Worm (Caenorhabditis elegans) whole organism, L1 larva: ENCODE measurements around the gene sax-7.
A peak's percentile ranks its signal among the peaks of the same experiment; 100 is the strongest.

Source experiments
- C16A3.4 ChIP-seq: fragments of 150-350 bp; optimal IDR thresholded peaks from 2 replicates; lab custom pipeline; 2014; ENCODE audit warnings: missing biosample characterization, missing genetic modification characterization
- C34B4.2 ChIP-seq: sonication (generic microtip); optimal IDR thresholded peaks from 2 replicates; lab custom pipeline; 2017; ENCODE audit warnings: mild to moderate bottlenecking, missing genetic modification characterization, missing compliant biosample characterization
- Y116A8C.19 ChIP-seq: sonication (generic microtip); optimal IDR thresholded peaks from 2 replicates; lab custom pipeline; 2016; ENCODE audit warnings: missing compliant biosample characterization, missing genetic modification characterization, borderline replicate concordance
- alr-1 ChIP-seq: fragments of 200-800 bp; sonication (Bioruptor generic); optimal IDR thresholded peaks from 2 replicates; lab custom pipeline; 2018; ENCODE audit warnings: borderline replicate concordance, mild to moderate bottlenecking, missing genetic modification characterization, missing compliant biosample characterization
- aly-2 ChIP-seq: fragments of 150-350 bp; optimal IDR thresholded peaks from 2 replicates; lab custom pipeline; 2014; ENCODE audit warnings: missing biosample characterization, missing genetic modification characterization
- blmp-1 ChIP-seq: fragments of 150-350 bp; optimal IDR thresholded peaks from 2 replicates; lab custom pipeline; 2014; ENCODE audit warnings: missing biosample characterization, missing genetic modification characterization
- ceh-8 ChIP-seq: fragments of 200-800 bp; sonication (Bioruptor generic); optimal IDR thresholded peaks from 2 replicates; lab custom pipeline; 2018; ENCODE audit warnings: mild to moderate bottlenecking, missing genetic modification characterization, moderate library complexity, missing compliant biosample characterization
- ceh-82 ChIP-seq, 3 experiments: fragments of 150-350 bp in 1 of 3; sonication (generic microtip) in 2 of 3; optimal IDR thresholded peaks; 2 replicates each; lab custom pipeline; 2014 to 2017; ENCODE audit warnings: missing biosample characterization in 3 of 3, missing genetic modification characterization in 3 of 3
- ceh-88 ChIP-seq: fragments of 200-800 bp; sonication (Bioruptor generic); IDR thresholded peaks from 2 replicates; pipeline ENCODE4 v1.3.6; 2022; ENCODE audit warnings: missing genetic modification characterization, missing compliant biosample characterization
- ces-1 ChIP-seq: fragments of 150-350 bp; optimal IDR thresholded peaks from 2 replicates; lab custom pipeline; 2014; ENCODE audit warnings: missing biosample characterization, missing genetic modification reagents, missing genetic modification characterization
- efl-1 ChIP-seq, 4 experiments: fragments of 150-350 bp; optimal IDR thresholded peaks in 3 of 4; peaks in 1 of 4; 1 replicate in 1 of 4; 2 replicates in 3 of 4; lab custom pipeline; 2014; ENCODE audit warnings: missing biosample characterization in 2 of 4, missing genetic modification characterization in 2 of 4, missing genetic modification reagents in 2 of 4
- egl-27 ChIP-seq, 2 experiments: fragments of 150-350 bp in 1 of 2; sonication (generic microtip); optimal IDR thresholded peaks; 3 replicates each; lab custom pipeline; 2017 to 2018; ENCODE audit warnings: missing biosample characterization in 2 of 2, missing genetic modification characterization in 2 of 2, missing genetic modification reagents in 2 of 2
- elt-2 ChIP-seq: sonication (generic microtip); optimal IDR thresholded peaks from 2 replicates; lab custom pipeline; 2016; ENCODE audit warnings: missing genetic modification characterization, mild to moderate bottlenecking, inconsistent platforms, missing compliant biosample characterization, missing genetic modification reagents
- elt-3 ChIP-seq, 6 experiments: fragments of 150-350 bp in 1 of 6; sonication (generic microtip); optimal IDR thresholded peaks; 2 replicates each; lab custom pipeline; 2017 to 2018; ENCODE audit warnings: missing biosample characterization in 6 of 6, missing genetic modification characterization in 6 of 6, inconsistent platforms in 1 of 6
- fkh-4 ChIP-seq: sonication (generic microtip); optimal IDR thresholded peaks from 2 replicates; lab custom pipeline; 2016; ENCODE audit warnings: missing compliant biosample characterization, missing genetic modification characterization, borderline replicate concordance
- fkh-8 ChIP-seq: sonication (generic microtip); optimal IDR thresholded peaks from 2 replicates; lab custom pipeline; 2016; ENCODE audit warnings: mild to moderate bottlenecking, missing genetic modification characterization, missing compliant biosample characterization
- hlh-4 ChIP-seq: sonication (generic microtip); optimal IDR thresholded peaks from 2 replicates; lab custom pipeline; 2016; ENCODE audit warnings: mild to moderate bottlenecking, missing genetic modification characterization, missing compliant biosample characterization
- irx-1 ChIP-seq: sonication (generic microtip); optimal IDR thresholded peaks from 2 replicates; lab custom pipeline; 2016; ENCODE audit warnings: missing genetic modification characterization, missing compliant biosample characterization
- isw-1 ChIP-seq: fragments of 200-800 bp; sonication (Bioruptor generic); IDR thresholded peaks from 2 replicates; pipeline ENCODE4 v1.3.6; 2022; ENCODE audit warnings: missing genetic modification characterization, missing compliant biosample characterization
- lin-13 ChIP-seq: fragments of 150-350 bp; optimal IDR thresholded peaks from 2 replicates; lab custom pipeline; 2014; ENCODE audit warnings: missing biosample characterization, missing genetic modification reagents, missing genetic modification characterization
- lin-14 ChIP-seq: fragments of 200-800 bp; sonication (Bioruptor generic); optimal IDR thresholded peaks from 2 replicates; lab custom pipeline; 2018; ENCODE audit warnings: mild to moderate bottlenecking, missing genetic modification characterization, moderate library complexity, missing compliant biosample characterization
- lin-35 ChIP-seq, 2 experiments: fragments of 150-350 bp; optimal IDR thresholded peaks; 2 replicates each; lab custom pipeline; 2014; ENCODE audit warnings: missing biosample characterization in 2 of 2, missing genetic modification characterization in 2 of 2, missing genetic modification reagents in 2 of 2
- lsy-2 ChIP-seq, 2 experiments: fragments of 150-350 bp; optimal IDR thresholded peaks; 2 replicates each; lab custom pipeline; 2014; ENCODE audit warnings: missing biosample characterization in 2 of 2, missing genetic modification characterization in 2 of 2
- mdl-1 ChIP-seq, 2 experiments: fragments of 150-350 bp; optimal IDR thresholded peaks; 2 replicates each; lab custom pipeline; 2014 to 2017; ENCODE audit warnings: missing biosample characterization in 2 of 2, missing genetic modification characterization in 2 of 2, inconsistent platforms in 1 of 2
- mef-2 ChIP-seq: fragments of 150-350 bp; optimal IDR thresholded peaks from 2 replicates; lab custom pipeline; 2014; ENCODE audit warnings: missing biosample characterization, missing genetic modification characterization
- mep-1 ChIP-seq: fragments of 150-350 bp; optimal IDR thresholded peaks from 2 replicates; lab custom pipeline; 2014; ENCODE audit warnings: missing biosample characterization, missing genetic modification characterization
- nhr-12 ChIP-seq: sonication (generic microtip); optimal IDR thresholded peaks from 2 replicates; lab custom pipeline; 2017; ENCODE audit warnings: missing biosample characterization, missing genetic modification characterization
- nhr-19 ChIP-seq: fragments of 200-800 bp; sonication (Bioruptor generic); conservative IDR thresholded peaks from 2 replicates; pipeline ENCODE4 v1.3.6; 2022; ENCODE audit warnings: missing genetic modification characterization, missing compliant biosample characterization
- nhr-20 ChIP-seq: sonication (generic microtip); optimal IDR thresholded peaks from 2 replicates; lab custom pipeline; 2016; ENCODE audit warnings: mild to moderate bottlenecking, missing genetic modification characterization, missing compliant biosample characterization
- nhr-28 ChIP-seq: fragments of 150-350 bp; optimal IDR thresholded peaks from 2 replicates; lab custom pipeline; 2014; ENCODE audit warnings: missing biosample characterization, missing genetic modification characterization
- nhr-47 ChIP-seq: sonication (generic microtip); optimal IDR thresholded peaks from 2 replicates; lab custom pipeline; 2016; ENCODE audit warnings: mild to moderate bottlenecking, missing genetic modification characterization, moderate library complexity, missing compliant biosample characterization
- nhr-71 ChIP-seq: sonication (generic microtip); optimal IDR thresholded peaks from 2 replicates; lab custom pipeline; 2016; ENCODE audit warnings: mild to moderate bottlenecking, missing genetic modification characterization, moderate library complexity, missing compliant biosample characterization
- nhr-84 ChIP-seq: sonication (generic microtip); optimal IDR thresholded peaks from 2 replicates; lab custom pipeline; 2017; ENCODE audit warnings: missing biosample characterization, missing genetic modification characterization
- nhr-85 ChIP-seq: sonication (generic microtip); peaks from one replicate; lab custom pipeline; 2016; ENCODE audit warnings: missing genetic modification characterization, inconsistent platforms, missing compliant biosample characterization
- nhr-90 ChIP-seq: sonication (generic microtip); optimal IDR thresholded peaks from 2 replicates; lab custom pipeline; 2016; ENCODE audit warnings: mild to moderate bottlenecking, missing genetic modification characterization, missing compliant biosample characterization; ENCODE audit not compliant: poor library complexity
- pax-3 ChIP-seq: fragments of 200-800 bp; sonication (Bioruptor generic); optimal IDR thresholded peaks from 2 replicates; lab custom pipeline; 2018; ENCODE audit warnings: mild to moderate bottlenecking, missing genetic modification characterization, moderate library complexity, missing compliant biosample characterization
- rnt-1 ChIP-seq: sonication (generic microtip); optimal IDR thresholded peaks from 2 replicates; lab custom pipeline; 2016; ENCODE audit warnings: mild to moderate bottlenecking, missing genetic modification characterization, moderate library complexity, missing compliant biosample characterization
- skn-1 ChIP-seq: fragments of 150-350 bp; optimal IDR thresholded peaks from 2 replicates; lab custom pipeline; 2014; ENCODE audit warnings: missing biosample characterization, missing genetic modification characterization
- snu-23 ChIP-seq: sonication (generic microtip); optimal IDR thresholded peaks from 2 replicates; lab custom pipeline; 2016; ENCODE audit warnings: missing genetic modification characterization, missing compliant biosample characterization
- sox-4 ChIP-seq: sonication (generic microtip); optimal IDR thresholded peaks from 2 replicates; lab custom pipeline; 2016; ENCODE audit warnings: missing genetic modification characterization, missing compliant biosample characterization
- tbx-2 ChIP-seq: sonication (generic microtip); optimal IDR thresholded peaks from 2 replicates; lab custom pipeline; 2016; ENCODE audit warnings: missing genetic modification characterization, missing compliant biosample characterization
- unc-130 ChIP-seq: fragments of 150-350 bp; optimal IDR thresholded peaks from 2 replicates; lab custom pipeline; 2017; ENCODE audit warnings: missing biosample characterization, missing genetic modification characterization, inconsistent platforms
- unc-62 ChIP-seq: fragments of 150-350 bp; optimal IDR thresholded peaks from 2 replicates; lab custom pipeline; 2014; ENCODE audit warnings: missing biosample characterization, missing genetic modification reagents, missing genetic modification characterization
- xbp-1 ChIP-seq: sonication (generic microtip); optimal IDR thresholded peaks from 2 replicates; lab custom pipeline; 2016; ENCODE audit warnings: missing genetic modification characterization, missing compliant biosample characterization
- zip-4 ChIP-seq: fragments of 200-800 bp; sonication (Bioruptor generic); optimal IDR thresholded peaks from 2 replicates; lab custom pipeline; 2018; ENCODE audit warnings: mild to moderate bottlenecking, missing genetic modification characterization, moderate library complexity, missing compliant biosample characterization
- ztf-11 ChIP-seq, 2 experiments: sonication (generic microtip); optimal IDR thresholded peaks; 2 replicates each; lab custom pipeline; 2016 to 2017; ENCODE audit warnings: missing genetic modification characterization in 2 of 2, missing biosample characterization in 1 of 2, missing compliant biosample characterization in 1 of 2
- ztf-4 ChIP-seq: fragments of 150-350 bp; optimal IDR thresholded peaks from 2 replicates; lab custom pipeline; 2014; ENCODE audit warnings: missing biosample characterization, missing genetic modification characterization

Gene sax-7

ce11 chrIV:8026361-8026760 lies 36.1 kb upstream of the sax-7 start (continued):
- TF ChIP-seq lsy-2 (tag; optimal IDR thresholded peaks at IDR 0.05; lab: Kevin White, UChicago) (peak in 1 of 2 experiments; percentile 17), nhr-71 (peak; percentile 63), nhr-47 (no peak)

- no peak for TF ChIP-seq pax-3 (tag; lab: Kevin White, UChicago)
- peak; percentile 94 for TF ChIP-seq nhr-85 (tag; lab: Kevin White, UChicago)
- no peak for TF ChIP-seq C16A3.4 (tag; lab: Kevin White, UChicago)
- TF ChIP-seq blmp-1, result peak; percentile 71
- peak; percentile 33 for TF ChIP-seq nhr-20
- no peak for TF ChIP-seq egl-27 (tag; optimal IDR thresholded peaks at IDR 0.05; lab: Kevin White, UChicago)
- peak; percentile 24 for TF ChIP-seq lin-14 (GFP tag; lab: Kevin White, UChicago)
- TF ChIP-seq ztf-4 (tag; lab: Kevin White, UChicago), result no peak
- 0 out of 2 replicates have a peak, but pooled peaks have one; percentile 9 for TF ChIP-seq nhr-19 (GFP tag; lab: Robert Waterston, UW)
- TF ChIP-seq nhr-71, result peak; percentile 35
- peak in 3 of 6 experiments; percentile 37 to 56 (median 44) for TF ChIP-seq elt-3 (tag; optimal IDR thresholded peaks at IDR 0.05; lab: Kevin White, UChicago)
- TF ChIP-seq C34B4.2, result no peak
- no peak for TF ChIP-seq snu-23 (GFP tag; lab: Kevin White, UChicago)
These were observed 35.1 kb upstream of the sax-7 start for ce11 chrIV:8027293-8027866.

DNA sequence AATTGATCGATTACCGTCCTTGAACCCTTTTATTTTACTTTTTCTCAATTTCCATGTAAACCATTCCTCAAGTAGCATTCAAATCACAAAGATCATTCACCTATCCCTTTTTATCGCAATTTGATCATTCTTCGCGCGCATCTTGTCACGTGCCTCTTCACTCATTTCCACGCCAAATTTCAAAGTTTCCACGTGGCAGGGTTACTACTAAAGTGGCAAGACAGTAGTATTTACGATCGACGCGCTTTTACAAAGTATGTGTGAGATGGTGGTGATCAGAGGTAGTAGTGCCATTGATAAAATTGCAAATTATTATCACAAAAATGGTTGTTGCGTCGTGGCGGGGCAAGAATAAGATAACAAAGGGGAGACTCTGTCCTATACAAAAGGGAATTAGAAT lies 34.1 kb upstream of the sax-7 start:
- TF ChIP-seq nhr-28 (no peak), isw-1 (GFP tag; lab: Robert Waterston, UW) (no peak), xbp-1 (peak; percentile 38), mdl-1 (tag; optimal IDR thresholded peaks at IDR 0.05; lab: Kevin White, UChicago) (peak in 1 of 2 experiments; percentile 98), ceh-8 (GFP tag; lab: Kevin White, UChicago) (no peak), mep-1 (tag; lab: Kevin White, UChicago) (peak; percentile 78), unc-130 (peak; percentile 76), nhr-20 (peak; percentile 99), nhr-12 (tag; lab: Kevin White, UChicago) (no peak), skn-1 (tag; lab: Kevin White, UChicago) (no peak), nhr-90 (tag; lab: Kevin White, UChicago) (peak; percentile 95), zip-4 (GFP tag; lab: Kevin White, UChicago) (no peak), alr-1 (no peak), irx-1 (tag; lab: Kevin White, UChicago) (peak; percentile 56), fkh-4 (tag; lab: Kevin White, UChicago) (no peak), elt-3 (tag; optimal IDR thresholded peaks at IDR 0.05; lab: Kevin White, UChicago) (peak in 5 of 6 experiments; percentile 90 to 99 (median 91)), unc-62 (no peak), Y116A8C.19 (tag; lab: Kevin White, UChicago) (no peak), rnt-1 (tag; lab: Kevin White, UChicago) (no peak), nhr-85 (tag; lab: Kevin White, UChicago) (peak; percentile 99), mef-2 (tag; lab: Kevin White, UChicago) (no peak), fkh-8 (tag; lab: Kevin White, UChicago) (no peak), blmp-1 (peak; percentile 93), sox-4 (no peak), nhr-84 (tag; lab: Kevin White, UChicago) (no peak), elt-2 (tag; lab: Kevin White, UChicago) (peak; percentile 83), ceh-88 (GFP tag; lab: Robert Waterston, UW) (no peak), hlh-4 (tag; lab: Kevin White, UChicago) (no peak), ztf-11 (tag; optimal IDR thresholded peaks at IDR 0.05; lab: Kevin White, UChicago) (no peak), lin-13 (GFP tag; lab: Kevin White, UChicago) (peak; percentile 43), ceh-82 (tag; optimal IDR thresholded peaks at IDR 0.05; lab: Kevin White, UChicago) (peak in 1 of 3 experiments; percentile 1), ztf-4 (tag; lab: Kevin White, UChicago) (peak; percentile 9), efl-1 (optimal IDR thresholded peaks at IDR 0.05; lab: Kevin White, UChicago) (peak; percentile 5 to 22), efl-1 (GFP tag; optimal IDR thresholded peaks at IDR 0.05 in 1 of 2; lab: Kevin White, UChicago) (peak; percentile 2 to 90), ces-1 (GFP tag; lab: Kevin White, UChicago) (no peak), lin-35 (GFP tag; optimal IDR thresholded peaks at IDR 0.05; lab: Kevin White, UChicago) (peak in 1 of 2 experiments; percentile 86), tbx-2 (tag; lab: Kevin White, UChicago) (peak; percentile 83), aly-2 (tag; lab: Kevin White, UChicago) (no peak)
